Fruit fly (Drosophila melanogaster) ovary, adult (tissue): Measurements from ENCODE around the gene Nprl3.

ENCODE experiments used
- CG17801 ChIP-seq: fragments of 200-800 bp; optimal IDR thresholded peaks from 2 replicates; lab custom pipeline; 2019; ENCODE audit warnings: missing biosample characterization, mild to moderate bottlenecking, missing genetic modification characterization, moderate library complexity; ENCODE audit not compliant: partially characterized antibody

Nprl3 gene

DNA sequence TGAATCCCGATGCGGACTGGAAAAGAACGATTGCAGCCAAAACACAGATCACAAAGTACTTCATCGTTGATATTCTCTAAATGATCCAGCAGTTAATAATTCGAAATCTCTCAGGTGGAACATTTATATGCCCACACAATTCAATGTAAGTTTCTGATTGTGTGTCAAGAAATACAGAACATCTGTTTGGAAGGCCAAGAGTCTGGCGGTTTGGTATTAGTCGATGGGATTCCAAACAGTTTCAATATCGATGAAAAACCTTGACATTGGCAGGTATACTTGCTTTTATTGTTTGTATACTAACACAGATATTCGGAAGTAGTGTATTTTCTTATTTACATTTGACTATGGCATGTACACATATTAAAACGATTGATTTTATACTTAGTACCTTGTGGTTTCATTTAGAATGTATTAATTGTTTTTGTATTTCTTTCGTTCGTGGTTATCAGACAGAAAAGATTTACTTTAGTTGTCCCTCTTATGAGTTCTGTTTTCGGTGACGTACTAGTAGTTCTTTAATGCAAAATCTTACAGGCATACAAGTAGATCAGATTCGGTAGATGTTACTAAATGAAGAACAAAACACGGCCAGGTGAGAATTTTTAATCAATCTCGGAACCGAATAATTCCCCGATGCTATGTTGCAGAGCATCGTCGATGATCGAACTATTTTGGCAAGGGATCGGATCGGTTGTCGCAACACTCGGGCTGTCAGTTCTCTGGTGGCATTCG lies 28.1 kb downstream of the Nprl3 start, which contains the start of the genes CG13738 and Hsc70-1:
Gene CG13738, minus strand, starts transcription at position 101 of the 735 bp plus-strand sequence.
Gene Hsc70-1, plus strand, starts transcription at position 685 of the 735 bp plus-strand sequence.
- TF ChIP-seq CG17801 (GFP tag; lab: Kevin White, UChicago), result no peak

DNA sequence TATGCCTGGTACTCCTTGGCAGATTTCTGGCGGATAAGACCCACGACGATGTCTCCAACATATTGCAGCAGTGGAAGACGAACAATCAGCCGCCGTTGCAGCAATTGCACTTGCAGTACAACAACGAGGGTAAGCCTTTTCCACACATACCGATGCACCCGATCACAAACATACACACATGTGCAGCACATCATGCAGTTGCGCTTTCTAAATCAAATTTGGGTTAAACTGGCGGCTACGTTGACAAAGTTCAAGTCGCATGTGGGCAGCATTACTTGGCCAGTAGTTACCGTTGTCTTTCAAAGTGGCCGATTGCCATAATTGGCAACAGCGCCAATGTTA lies 36.2 kb downstream of the Nprl3 start:
- TF ChIP-seq CG17801 (GFP tag; lab: Kevin White, UChicago), result no peak

DNA sequence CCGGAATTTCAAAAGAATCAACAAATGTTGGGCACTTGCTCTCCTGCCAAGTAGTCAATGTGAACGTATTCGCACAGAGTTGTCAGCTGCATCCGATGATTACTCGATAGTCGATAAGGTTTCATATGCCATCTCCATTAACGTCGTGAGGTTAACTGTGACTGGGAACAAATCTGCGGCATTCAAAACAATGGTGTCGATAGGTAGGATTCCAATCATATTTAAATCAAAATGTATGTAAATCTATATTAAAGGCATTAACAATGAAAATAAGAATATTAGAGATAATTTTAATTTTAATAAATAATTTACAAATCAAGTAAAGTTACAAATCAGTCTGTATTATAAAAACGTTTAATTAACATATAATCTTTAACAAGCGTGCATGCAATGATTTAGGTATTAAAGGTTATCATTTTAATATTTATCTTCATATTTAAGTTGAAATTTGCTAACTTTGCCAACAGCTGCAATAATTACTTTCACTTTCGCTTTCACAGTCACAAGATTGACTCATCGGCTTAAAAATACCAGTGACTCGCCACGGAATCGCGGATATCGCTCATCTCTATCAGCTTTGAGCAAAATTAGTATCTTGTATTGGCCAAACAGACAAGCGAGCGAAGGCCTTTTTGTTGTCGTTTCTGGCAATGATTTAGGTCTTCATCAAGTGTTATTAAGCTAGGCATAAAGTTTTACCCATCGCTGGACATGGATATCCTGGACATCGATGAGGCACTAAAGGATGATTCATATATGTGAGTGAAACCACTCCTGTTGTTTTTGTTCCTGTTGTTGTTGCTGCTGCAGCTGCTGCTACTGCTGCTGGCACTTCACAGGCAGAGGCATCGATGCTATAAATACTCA lies 36.8 kb downstream of the Nprl3 start, which contains the start of the genes Meics, Nxf3 and ssp2:
Gene Meics, minus strand, starts transcription at position 68 of the 867 bp plus-strand sequence.
Gene Nxf3, plus strand, starts transcription at position 569 of the 867 bp plus-strand sequence.
Gene ssp2, plus strand, starts transcription at position 569 of the 867 bp plus-strand sequence.
- peak; percentile 5 for TF ChIP-seq CG17801 (GFP tag; lab: Kevin White, UChicago)

DNA sequence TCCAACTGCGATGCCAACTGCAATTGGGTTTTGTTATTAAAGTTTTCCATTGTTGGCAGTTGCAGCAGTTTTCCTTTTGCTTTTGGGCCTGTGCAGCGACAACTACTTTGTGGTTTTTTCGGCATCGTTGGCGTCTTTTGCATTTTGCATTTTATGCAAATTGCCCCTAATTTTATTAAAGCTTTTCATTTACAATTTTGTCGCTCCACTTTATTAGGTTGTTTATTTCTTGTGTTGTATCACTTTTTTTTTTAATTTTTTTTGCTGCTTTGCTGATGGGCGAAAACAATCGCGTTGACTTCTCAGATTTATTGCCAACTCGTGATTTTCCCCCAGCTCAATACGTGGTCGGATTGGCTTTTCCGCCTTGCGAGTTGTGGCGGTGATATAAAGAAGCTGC lies 43.9 kb downstream of the Nprl3 start:
- TF ChIP-seq CG17801 (GFP tag; lab: Kevin White, UChicago), result no peak

DNA sequence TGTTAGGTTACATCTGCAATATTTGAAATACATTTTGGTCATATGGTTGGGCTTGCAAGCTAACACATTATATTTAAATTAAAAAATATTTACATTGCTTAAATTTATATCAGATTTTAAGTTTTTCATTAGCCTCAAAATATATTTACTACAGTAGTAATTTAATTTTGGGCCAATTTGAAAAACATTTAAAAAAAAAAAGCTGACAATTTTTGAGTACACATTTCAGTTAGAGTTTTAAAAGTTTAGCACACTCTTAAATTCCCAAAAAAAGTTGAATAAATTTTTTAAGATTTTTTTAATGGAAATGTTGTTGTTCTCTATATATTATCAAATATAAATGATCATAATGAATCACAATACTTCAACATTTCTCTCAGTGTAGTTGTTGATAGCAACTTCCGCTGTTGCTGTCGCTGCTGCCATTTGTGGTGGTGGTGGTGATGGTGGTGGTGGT lies 44.4 kb downstream of the Nprl3 start:
- no peak for TF ChIP-seq CG17801 (GFP tag; lab: Kevin White, UChicago)

DNA sequence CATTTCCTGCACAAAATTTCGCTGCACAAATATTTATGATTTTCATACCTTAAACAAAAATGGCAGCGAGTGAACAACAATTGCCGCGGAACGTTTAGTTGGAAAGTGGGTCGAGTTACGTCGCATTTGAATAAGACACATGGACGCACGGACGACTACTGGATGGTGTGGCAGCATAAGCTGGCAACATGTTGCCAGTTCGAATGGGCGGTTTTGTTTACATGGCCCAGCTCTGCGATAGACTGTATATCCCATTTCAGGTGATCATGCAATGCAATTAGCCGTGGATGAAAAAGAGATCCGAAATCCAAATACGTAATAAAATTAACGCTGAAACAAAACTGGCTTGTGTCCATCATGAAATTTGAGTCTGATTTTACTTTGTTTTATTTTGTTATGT lies 45.0 kb downstream of the Nprl3 start:
- TF ChIP-seq CG17801 (GFP tag; lab: Kevin White, UChicago), result no peak

DNA sequence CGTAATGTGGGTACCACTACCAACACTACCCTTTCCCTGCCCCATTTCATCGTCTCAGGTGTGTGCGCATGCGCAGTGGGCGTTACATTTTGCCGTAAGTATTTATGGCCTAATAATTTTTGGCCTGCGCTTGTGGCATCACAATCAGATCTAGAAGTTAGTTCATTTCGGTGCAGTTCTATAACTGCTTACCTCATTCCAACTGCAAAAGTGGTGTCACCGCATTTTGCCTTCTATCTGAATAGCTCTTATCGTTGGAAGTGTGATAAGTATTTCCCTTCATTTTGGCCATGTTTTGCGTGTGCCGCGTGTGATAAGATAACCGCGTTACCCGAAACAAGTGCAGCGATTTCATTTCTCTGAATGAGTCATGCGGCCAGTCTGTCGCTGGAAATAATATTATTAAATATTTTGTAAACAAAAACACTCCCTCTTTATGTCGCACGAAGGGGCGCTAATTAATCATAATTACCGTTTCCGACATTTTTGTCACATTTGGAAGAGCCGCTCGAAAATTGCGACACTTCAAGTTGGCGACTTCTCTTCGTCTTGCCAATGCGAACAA lies 49.1 kb downstream of the Nprl3 start:
- peak; percentile 11 for TF ChIP-seq CG17801 (GFP tag; lab: Kevin White, UChicago)

DNA sequence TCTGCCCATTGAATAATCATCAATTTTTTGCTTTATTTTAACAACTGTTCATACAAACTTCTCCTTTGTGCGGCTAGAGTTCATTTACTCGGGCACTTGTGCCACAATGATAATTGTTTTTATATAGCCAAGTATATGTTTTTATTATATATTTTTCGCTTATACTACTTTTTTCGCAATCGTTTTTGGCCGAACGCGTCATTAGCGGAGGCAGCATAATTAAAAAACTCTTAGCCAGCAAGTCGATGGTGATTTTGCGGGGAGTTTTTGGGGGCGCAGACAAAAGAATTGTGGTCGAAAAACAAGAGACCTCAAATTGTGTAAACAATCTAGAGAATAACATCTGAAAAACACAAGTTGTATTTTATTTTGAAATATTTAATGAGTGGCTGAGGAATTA lies 50.1 kb downstream of the Nprl3 start:
- TF ChIP-seq CG17801 (GFP tag; lab: Kevin White, UChicago), result no peak

DNA sequence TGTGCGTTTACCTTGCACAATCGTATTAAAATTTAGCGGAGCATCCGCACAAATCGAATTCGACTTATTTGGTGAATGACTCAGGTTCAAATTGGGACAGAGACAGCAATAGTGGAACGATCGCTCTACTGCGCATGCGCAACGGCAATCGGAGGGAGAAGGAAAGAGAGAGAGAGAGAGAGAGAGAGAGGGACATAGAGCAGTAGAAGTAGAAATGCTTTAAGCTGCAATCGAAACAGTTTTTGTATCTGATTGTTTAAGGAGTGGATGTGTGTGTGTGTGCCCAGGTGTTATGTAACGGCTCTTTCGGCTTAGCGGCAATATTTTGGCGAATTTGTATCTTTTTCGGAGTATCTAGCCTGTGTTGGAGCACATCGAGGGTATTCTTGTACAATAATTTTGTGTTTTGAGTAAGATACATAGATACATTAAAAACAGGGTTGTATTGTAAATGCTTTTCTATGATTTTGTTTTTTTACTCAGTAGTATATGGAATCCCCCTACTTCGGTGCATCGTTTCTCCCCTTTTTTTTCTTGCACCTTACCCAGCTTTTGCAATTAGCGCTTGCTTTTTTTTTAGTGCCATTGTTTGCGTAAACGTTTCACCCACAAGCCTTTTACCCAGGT lies 52.1 kb downstream of the Nprl3 start:
- TF ChIP-seq CG17801 (GFP tag; lab: Kevin White, UChicago), result no peak
